Worm (Caenorhabditis elegans): ENCODE results near the gene E01G4.6.
A peak's percentile ranks its signal among the peaks of the same experiment; 100 is the strongest.

Gene E01G4.6

ce11 chrII:13481781-13482455, at the start of gene E01G4.6:
Gene E01G4.6, plus strand, starts transcription at chrII:13482405.
- TF ChIP-seq ztf-29 (GFP tag; IDR thresholded peaks at IDR 0.05) (no peak), flt-1 (GFP tag; IDR thresholded peaks at IDR 0.05) (no peak), ztf-23 (GFP tag; IDR thresholded peaks at IDR 0.05) (no peak), T22C8.4 (GFP tag; IDR thresholded peaks at IDR 0.05) (no peak), klf-2 (GFP tag; conservative IDR thresholded peaks at IDR 0.05) (no peak), med-1 (GFP tag; optimal IDR thresholded peaks at IDR 0.05; ENCODE audit: insufficient read depth) (no peak), cog-1 (tag; optimal IDR thresholded peaks at IDR 0.05) (no peak), tab-1 (GFP tag; IDR thresholded peaks at IDR 0.05) (no peak), ref-1 (GFP tag; conservative IDR thresholded peaks at IDR 0.05) (no peak)

- TF ChIP-seq cog-1 (tag; optimal IDR thresholded peaks at IDR 0.05) (no peak), ztf-23 (GFP tag; IDR thresholded peaks at IDR 0.05) (no peak), ref-1 (GFP tag; conservative IDR thresholded peaks at IDR 0.05) (no peak), flt-1 (GFP tag; IDR thresholded peaks at IDR 0.05) (no peak), med-1 (GFP tag; optimal IDR thresholded peaks at IDR 0.05; ENCODE audit: insufficient read depth) (no peak), ztf-29 (GFP tag; IDR thresholded peaks at IDR 0.05) (no peak), klf-2 (GFP tag; conservative IDR thresholded peaks at IDR 0.05) (no peak), T22C8.4 (GFP tag; IDR thresholded peaks at IDR 0.05) (no peak), tab-1 (GFP tag; IDR thresholded peaks at IDR 0.05) (no peak)
These were observed 45.5 kb upstream of the E01G4.6 start, which contains the start of gene Y48E1C.4 for ce11 chrII:13436725-13437124. Gene Y48E1C.4, minus strand, starts transcription at chrII:13436825.

ce11 chrII:13444307-13444706, 37.9 kb upstream of the E01G4.6 start:
- TF ChIP-seq ztf-29 (GFP tag; IDR thresholded peaks at IDR 0.05) (peak; percentile 54; the same call in 1 of the 2 replicates), med-1 (GFP tag; optimal IDR thresholded peaks at IDR 0.05; ENCODE audit: insufficient read depth) (no peak)

- TF ChIP-seq med-1 (GFP tag; optimal IDR thresholded peaks at IDR 0.05; ENCODE audit: insufficient read depth) (no peak), ztf-23 (GFP tag; IDR thresholded peaks at IDR 0.05) (no peak), ref-1 (GFP tag; conservative IDR thresholded peaks at IDR 0.05) (no peak), cog-1 (tag; optimal IDR thresholded peaks at IDR 0.05) (no peak), flt-1 (GFP tag; IDR thresholded peaks at IDR 0.05) (no peak), T22C8.4 (GFP tag; IDR thresholded peaks at IDR 0.05) (no peak), klf-2 (GFP tag; conservative IDR thresholded peaks at IDR 0.05) (no peak), tab-1 (GFP tag; IDR thresholded peaks at IDR 0.05) (no peak), ztf-29 (GFP tag; IDR thresholded peaks at IDR 0.05) (no peak)
These were observed 35.6 kb upstream of the E01G4.6 start for ce11 chrII:13446597-13446996.

- TF ChIP-seq T22C8.4 (GFP tag; IDR thresholded peaks at IDR 0.05) (peak; percentile 75), flt-1 (GFP tag; IDR thresholded peaks at IDR 0.05) (no peak)
These were observed 35.0 kb upstream of the E01G4.6 start, which contains the start of gene tbc-14 for ce11 chrII:13447166-13447643. Gene tbc-14, minus strand, starts transcription at chrII:13447593.

ce11 chrII:13447668-13448067, 34.5 kb upstream of the E01G4.6 start:
- TF ChIP-seq flt-1 (GFP tag; IDR thresholded peaks at IDR 0.05) = 0 out of 2 replicates have a peak, but pooled peaks have one; percentile 46
- no peak for TF ChIP-seq med-1 (GFP tag; optimal IDR thresholded peaks at IDR 0.05; ENCODE audit: insufficient read depth)
- no peak for TF ChIP-seq ztf-23 (GFP tag; IDR thresholded peaks at IDR 0.05)
- peak; percentile 76 for TF ChIP-seq cog-1 (tag; optimal IDR thresholded peaks at IDR 0.05)

ce11 chrII:13451321-13451720, 30.9 kb upstream of the E01G4.6 start:
- TF ChIP-seq ztf-29 (GFP tag; IDR thresholded peaks at IDR 0.05) (no peak), ztf-23 (GFP tag; IDR thresholded peaks at IDR 0.05) (no peak), ref-1 (GFP tag; conservative IDR thresholded peaks at IDR 0.05) (no peak), tab-1 (GFP tag; IDR thresholded peaks at IDR 0.05) (no peak), med-1 (GFP tag; optimal IDR thresholded peaks at IDR 0.05; ENCODE audit: insufficient read depth) (no peak), flt-1 (GFP tag; IDR thresholded peaks at IDR 0.05) (no peak), klf-2 (GFP tag; conservative IDR thresholded peaks at IDR 0.05) (no peak), cog-1 (tag; optimal IDR thresholded peaks at IDR 0.05) (no peak)

- TF ChIP-seq cog-1 (tag; optimal IDR thresholded peaks at IDR 0.05) (no peak), ref-1 (GFP tag; conservative IDR thresholded peaks at IDR 0.05) (no peak), T22C8.4 (GFP tag; IDR thresholded peaks at IDR 0.05) (peak; percentile 57), med-1 (GFP tag; optimal IDR thresholded peaks at IDR 0.05; ENCODE audit: insufficient read depth) (no peak), flt-1 (GFP tag; IDR thresholded peaks at IDR 0.05) (no peak)
These were observed 27.4 kb upstream of the E01G4.6 start for ce11 chrII:13454839-13455238.

ce11 chrII:13456622-13457021, 25.6 kb upstream of the E01G4.6 start:
- TF ChIP-seq cog-1 (tag; optimal IDR thresholded peaks at IDR 0.05) (no peak), ztf-23 (GFP tag; IDR thresholded peaks at IDR 0.05) (0 out of 2 replicates have a peak, but pooled peaks have one; percentile 9)

- TF ChIP-seq ref-1 (GFP tag; conservative IDR thresholded peaks at IDR 0.05) (0 out of 2 replicates have a peak, but pooled peaks have one; percentile 6), flt-1 (GFP tag; IDR thresholded peaks at IDR 0.05) (0 out of 2 replicates have a peak, but pooled peaks have one; percentile 6), ztf-29 (GFP tag; IDR thresholded peaks at IDR 0.05) (no peak), klf-2 (GFP tag; conservative IDR thresholded peaks at IDR 0.05) (no peak), tab-1 (GFP tag; IDR thresholded peaks at IDR 0.05) (no peak), cog-1 (tag; optimal IDR thresholded peaks at IDR 0.05) (peak; percentile 60)
These were observed 21.4 kb upstream of the E01G4.6 start, which contains the start of gene pqn-27 for ce11 chrII:13460592-13461395. Gene pqn-27, minus strand, starts transcription at chrII:13460642.
